Worm (Caenorhabditis elegans) whole organism, mixed stage, embryonic: Measurements from ENCODE around the gene lury-1.

Experiments used
- blmp-1 ChIP-seq: fragments of 150-350 bp; optimal IDR thresholded peaks from 2 replicates; lab custom pipeline; 2014; ENCODE audit warnings: missing biosample characterization, missing genetic modification characterization
- ceh-39 ChIP-seq: fragments of 150-350 bp; optimal IDR thresholded peaks from 2 replicates; lab custom pipeline; 2014; ENCODE audit warnings: missing biosample characterization, missing genetic modification characterization
- drap-1 ChIP-seq: fragments of 200-800 bp; sonication (Bioruptor generic); optimal IDR thresholded peaks from 3 replicates; lab custom pipeline; 2018; ENCODE audit warnings: mild to moderate bottlenecking, missing genetic modification characterization, missing compliant biosample characterization
- mab-5 ChIP-seq: fragments of 150-350 bp; optimal IDR thresholded peaks from 2 replicates; lab custom pipeline; 2014; ENCODE audit warnings: missing biosample characterization, missing genetic modification characterization
- mep-1 ChIP-seq: fragments of 150-350 bp; optimal IDR thresholded peaks from 2 replicates; lab custom pipeline; 2017; ENCODE audit warnings: missing biosample characterization, missing genetic modification reagents, missing genetic modification characterization, inconsistent platforms
- nhr-76 ChIP-seq: sonication (generic microtip); optimal IDR thresholded peaks from 2 replicates; lab custom pipeline; 2017; ENCODE audit warnings: missing biosample characterization, missing genetic modification characterization
- snpc-4 ChIP-seq: fragments of 150-350 bp; optimal IDR thresholded peaks from 2 replicates; lab custom pipeline; 2014; ENCODE audit warnings: missing biosample characterization, missing genetic modification characterization

lury-1 gene

DNA sequence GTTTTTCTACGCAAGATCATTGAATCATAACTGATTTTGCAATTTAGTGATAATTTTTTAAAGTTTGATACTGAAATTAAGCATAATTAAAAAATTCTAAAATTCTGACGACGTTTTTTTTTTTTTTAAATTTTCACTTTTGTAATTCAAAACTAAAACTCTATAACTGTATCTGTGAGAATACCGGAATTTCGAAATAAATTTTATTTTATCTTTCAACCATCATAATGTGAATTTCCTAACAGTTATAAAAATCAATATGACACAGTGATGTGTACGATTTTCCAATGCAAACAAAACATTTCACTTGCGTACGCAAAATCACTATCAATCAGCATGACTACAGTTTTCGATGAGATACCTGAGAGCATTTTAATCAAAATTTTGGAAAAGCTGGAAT is 49.7 kb downstream of the lury-1 start, which contains the start of the genes grl-15 and fbxa-89:
Gene grl-15 (minus strand): TSS at position 101 of the 400 bp plus-strand sequence.
Gene fbxa-89 (plus strand): TSS at position 271 of the 400 bp plus-strand sequence.
- TF ChIP-seq mep-1 (tag; lab: Kevin White, UChicago) (no peak), nhr-76 (tag; lab: Kevin White, UChicago) (no peak), ceh-39 (tag; lab: Kevin White, UChicago) (no peak), blmp-1 (tag; lab: Kevin White, UChicago) (no peak), snpc-4 (tag; lab: Kevin White, UChicago) (no peak), mab-5 (tag; lab: Kevin White, UChicago) (no peak), drap-1 (GFP tag; lab: Kevin White, UChicago) (no peak)
